Worm (Caenorhabditis elegans) whole organism, late embryonic: Measurements from ENCODE around the gene zig-13.

Source experiments
- C08G9.2 ChIP-seq: sonication (generic microtip); optimal IDR thresholded peaks from 2 replicates; lab custom pipeline; 2016; ENCODE audit warnings: mild to moderate bottlenecking, missing genetic modification characterization, moderate library complexity, missing compliant biosample characterization
- F13H6.1 ChIP-seq: sonication (generic microtip); optimal IDR thresholded peaks from 2 replicates; lab custom pipeline; 2016; ENCODE audit warnings: missing genetic modification characterization, missing compliant biosample characterization
- K09A11.1 ChIP-seq: sonication (generic microtip); optimal IDR thresholded peaks from 2 replicates; lab custom pipeline; 2017; ENCODE audit warnings: antibody characterized with exemption, mild to moderate bottlenecking, missing genetic modification characterization, missing compliant biosample characterization; ENCODE audit not compliant: insufficient read depth
- T23F11.4 ChIP-seq: fragments of 200-800 bp; sonication (Bioruptor generic); optimal IDR thresholded peaks from 2 replicates; lab custom pipeline; 2018; ENCODE audit warnings: mild to moderate bottlenecking, missing genetic modification characterization, missing compliant biosample characterization
- Y22D7AL.16 ChIP-seq: sonication (generic microtip); optimal IDR thresholded peaks from 2 replicates; lab custom pipeline; 2016; ENCODE audit warnings: missing genetic modification characterization, missing compliant biosample characterization
- ahr-1 ChIP-seq: sonication (generic microtip); optimal IDR thresholded peaks from 2 replicates; lab custom pipeline; 2016; ENCODE audit warnings: missing genetic modification characterization, missing compliant biosample characterization
- ama-1 ChIP-seq: fragments of 150-350 bp; optimal IDR thresholded peaks from 2 replicates; lab custom pipeline; 2014
- ceh-18 ChIP-seq: sonication (generic microtip); optimal IDR thresholded peaks from 2 replicates; lab custom pipeline; 2016; ENCODE audit warnings: missing genetic modification characterization, missing compliant biosample characterization
- ceh-22 ChIP-seq: sonication (generic microtip); optimal IDR thresholded peaks from 2 replicates; lab custom pipeline; 2017; ENCODE audit warnings: missing biosample characterization, missing genetic modification characterization
- ceh-34 ChIP-seq: sonication (generic microtip); optimal IDR thresholded peaks from 2 replicates; lab custom pipeline; 2016; ENCODE audit warnings: mild to moderate bottlenecking, missing genetic modification characterization, missing compliant biosample characterization
- ceh-45 ChIP-seq: fragments of 200-800 bp; sonication (Bioruptor generic); IDR thresholded peaks from 2 replicates; pipeline ENCODE4 v1.3.6; 2022; ENCODE audit warnings: missing genetic modification reagents, missing genetic modification characterization, missing compliant biosample characterization
- ceh-48 ChIP-seq: sonication (generic microtip); optimal IDR thresholded peaks from 2 replicates; lab custom pipeline; 2016; ENCODE audit warnings: missing genetic modification characterization, inconsistent platforms, missing compliant biosample characterization
- dmd-4 ChIP-seq: sonication (generic microtip); optimal IDR thresholded peaks from 2 replicates; lab custom pipeline; 2016; ENCODE audit warnings: borderline replicate concordance, missing genetic modification characterization, missing compliant biosample characterization
- elt-2 ChIP-seq: sonication (generic microtip); optimal IDR thresholded peaks from 2 replicates; lab custom pipeline; 2016; ENCODE audit warnings: missing genetic modification reagents, missing genetic modification characterization, missing compliant biosample characterization
- fax-1 ChIP-seq: sonication (generic microtip); optimal IDR thresholded peaks from 2 replicates; lab custom pipeline; 2016; ENCODE audit warnings: missing genotype, missing genetic modification characterization, missing compliant biosample characterization
- fkh-6 ChIP-seq: sonication (generic microtip); optimal IDR thresholded peaks from 2 replicates; lab custom pipeline; 2016; ENCODE audit warnings: missing genetic modification characterization, missing compliant biosample characterization
- hlh-15 ChIP-seq: sonication (generic microtip); optimal IDR thresholded peaks from 2 replicates; lab custom pipeline; 2016; ENCODE audit warnings: missing genetic modification characterization, missing compliant biosample characterization
- hlh-8 ChIP-seq: sonication (generic microtip); optimal IDR thresholded peaks from 2 replicates; lab custom pipeline; 2016; ENCODE audit warnings: missing genotype, missing genetic modification characterization, missing compliant biosample characterization
- lim-6 ChIP-seq: sonication (generic microtip); optimal IDR thresholded peaks from 2 replicates; lab custom pipeline; 2016; ENCODE audit warnings: missing genetic modification characterization, missing compliant biosample characterization
- madf-2 ChIP-seq: sonication (generic microtip); optimal IDR thresholded peaks from 2 replicates; lab custom pipeline; 2017; ENCODE audit warnings: missing genetic modification characterization, missing compliant biosample characterization
- npax-4 ChIP-seq: sonication (generic microtip); optimal IDR thresholded peaks from 2 replicates; lab custom pipeline; 2016; ENCODE audit warnings: missing genetic modification characterization, missing compliant biosample characterization
- pax-1 ChIP-seq: fragments of 150-350 bp; optimal IDR thresholded peaks from 2 replicates; lab custom pipeline; 2014; ENCODE audit warnings: missing biosample characterization, missing genetic modification characterization
- pha-4 ChIP-seq: fragments of 150-350 bp; optimal IDR thresholded peaks from 2 replicates; lab custom pipeline; 2018; ENCODE audit warnings: missing biosample characterization, missing genetic modification reagents, missing genetic modification characterization
- pqm-1 ChIP-seq: sonication (generic microtip); optimal IDR thresholded peaks from 2 replicates; lab custom pipeline; 2016; ENCODE audit warnings: missing genetic modification characterization, missing compliant biosample characterization
- pros-1 ChIP-seq: fragments of 150-350 bp; optimal IDR thresholded peaks from 2 replicates; lab custom pipeline; 2014; ENCODE audit warnings: missing biosample characterization, missing genetic modification reagents, missing genetic modification characterization
- rnt-1 ChIP-seq: sonication (generic microtip); optimal IDR thresholded peaks from 2 replicates; lab custom pipeline; 2016; ENCODE audit warnings: missing genetic modification characterization, missing compliant biosample characterization
- sdc-2 ChIP-seq: sonication (generic microtip); optimal IDR thresholded peaks from 2 replicates; lab custom pipeline; 2016; ENCODE audit warnings: missing genotype, missing genetic modification characterization, missing compliant biosample characterization
- sox-2 ChIP-seq: fragments of 200-800 bp; sonication (Bioruptor generic); IDR thresholded peaks from 2 replicates; pipeline ENCODE4 v1.3.6; 2022; ENCODE audit warnings: missing genetic modification reagents, missing genetic modification characterization, missing compliant biosample characterization
- syd-9 ChIP-seq: sonication (generic microtip); optimal IDR thresholded peaks from 2 replicates; lab custom pipeline; 2016; ENCODE audit warnings: mild to moderate bottlenecking, missing genetic modification characterization, moderate library complexity, missing compliant biosample characterization
- tbx-2 ChIP-seq: sonication (generic microtip); optimal IDR thresholded peaks from 2 replicates; lab custom pipeline; 2016; ENCODE audit warnings: missing genetic modification characterization, missing compliant biosample characterization
- tbx-7 ChIP-seq: sonication (generic microtip); optimal IDR thresholded peaks from 2 replicates; lab custom pipeline; 2016; ENCODE audit warnings: missing genotype, missing genetic modification characterization, missing compliant biosample characterization
- unc-42 ChIP-seq: sonication (generic microtip); optimal IDR thresholded peaks from 2 replicates; lab custom pipeline; 2016; ENCODE audit warnings: missing genotype, missing genetic modification characterization, missing compliant biosample characterization

The zig-13 gene

DNA sequence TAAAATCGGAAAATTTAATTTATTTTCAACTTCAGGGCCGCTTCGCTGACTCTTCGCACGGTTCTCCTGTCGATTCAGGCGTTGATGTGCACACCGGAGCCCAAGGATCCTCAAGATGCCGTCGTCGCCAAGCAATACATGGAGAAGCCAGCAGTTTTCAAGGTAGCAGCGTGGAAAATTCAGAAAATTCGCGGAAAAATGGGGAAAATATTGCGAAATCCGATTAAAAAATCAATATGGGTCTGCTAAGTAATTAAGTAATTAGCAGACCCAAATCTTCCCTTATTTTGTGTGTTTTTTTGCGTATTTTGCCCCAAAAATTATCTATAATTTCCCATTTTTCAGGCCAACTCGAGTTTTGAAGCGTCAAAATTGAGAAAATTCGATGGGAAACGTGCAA is 32.7 kb upstream of the zig-13 start:
- TF ChIP-seq F13H6.1 (tag; lab: Kevin White, UChicago), result no peak
- TF ChIP-seq, all 69 proteins: peak for 0

DNA sequence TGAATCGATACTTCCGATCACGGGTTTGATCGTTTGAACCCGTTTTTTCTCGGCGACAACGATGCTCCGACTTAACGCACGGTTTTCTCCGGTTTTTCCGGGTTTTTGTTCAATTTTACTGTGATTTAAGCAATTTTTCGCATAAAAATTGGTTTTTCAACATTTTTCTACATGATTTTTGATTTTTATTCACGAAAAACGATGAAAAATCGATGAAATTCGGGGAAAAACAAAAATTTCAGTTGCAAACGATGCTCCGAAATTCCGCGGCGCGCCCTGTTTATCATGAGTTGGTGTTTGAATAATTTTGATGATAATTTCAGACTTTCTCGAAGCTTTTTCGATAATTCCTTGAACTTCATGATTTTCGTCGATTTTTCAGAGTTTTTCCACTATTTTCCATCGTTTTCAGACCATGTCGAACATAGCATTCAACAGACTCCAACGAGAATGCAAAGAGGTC is 31.9 kb upstream of the zig-13 start, which contains the start of gene ubc-20:
ubc-20 (plus strand) TSS at position 413 of the 463 bp plus-strand sequence.
- TF ChIP-seq dmd-4 (no peak), pqm-1 (tag; lab: Kevin White, UChicago) (no peak), ceh-48 (tag; lab: Kevin White, UChicago) (peak; percentile 53)

DNA sequence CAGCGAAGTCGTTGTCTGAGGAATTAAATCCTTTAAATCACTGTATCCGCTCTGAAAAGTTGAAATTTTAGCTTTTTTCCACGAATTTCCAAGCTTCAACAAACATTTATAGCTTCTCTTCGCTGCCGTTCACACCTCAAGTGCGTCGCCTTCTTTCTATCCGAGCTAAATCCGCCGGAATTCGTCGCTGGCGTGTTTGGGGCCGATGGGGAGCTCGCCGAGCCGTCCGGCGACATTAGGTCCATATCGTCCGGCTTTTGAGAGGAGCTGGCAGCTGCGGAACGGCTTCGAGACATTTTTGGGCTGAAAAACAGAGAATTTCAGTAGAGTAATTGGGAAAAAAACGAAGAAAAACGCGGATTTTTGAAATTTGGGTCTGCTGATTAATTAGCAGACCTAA is 31.3 kb upstream of the zig-13 start, which contains the start of gene mxl-2:
mxl-2 (minus strand) TSS at position 303 of the 400 bp plus-strand sequence.
- TF ChIP-seq sdc-2 (tag; lab: Kevin White, UChicago) (no peak), sox-2 (GFP tag; lab: Robert Waterston, UW) (no peak), Y22D7AL.16 (tag; lab: Kevin White, UChicago) (no peak), ceh-34 (tag; lab: Kevin White, UChicago) (no peak), ceh-48 (tag; lab: Kevin White, UChicago) (no peak), ceh-18 (tag; lab: Kevin White, UChicago) (no peak), hlh-8 (tag; lab: Kevin White, UChicago) (no peak), pros-1 (tag; lab: Kevin White, UChicago) (no peak), syd-9 (tag; lab: Kevin White, UChicago) (no peak), tbx-2 (tag; lab: Kevin White, UChicago) (no peak), K09A11.1 (tag; lab: Kevin White, UChicago) (no peak), hlh-15 (no peak), fkh-6 (tag; lab: Kevin White, UChicago) (no peak), fax-1 (tag; lab: Kevin White, UChicago) (no peak), ama-1 (no peak), ceh-22 (tag; lab: Kevin White, UChicago) (no peak), pha-4 (tag; lab: Kevin White, UChicago) (no peak), unc-42 (no peak)

DNA sequence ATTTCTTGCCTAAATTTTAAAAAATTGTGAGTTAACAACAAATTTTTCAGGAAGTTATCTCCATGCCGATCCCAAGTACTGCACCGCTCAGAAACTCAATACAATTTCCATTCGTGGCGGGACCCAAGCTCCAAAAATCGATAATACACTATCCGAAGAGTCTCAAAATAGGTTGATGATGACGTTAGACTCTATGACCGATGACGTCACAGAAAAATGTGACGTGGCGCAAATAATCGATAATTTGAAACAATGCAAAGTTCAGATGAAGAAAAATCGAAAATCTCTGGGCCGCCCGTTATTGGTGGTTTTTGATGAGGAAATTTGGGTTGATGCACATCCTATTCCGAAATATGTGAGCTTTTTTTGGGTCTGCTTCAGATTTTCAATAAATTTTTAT is 27.8 kb upstream of the zig-13 start:
- TF ChIP-seq rnt-1 (tag; lab: Kevin White, UChicago), result no peak
- TF ChIP-seq ahr-1, result no peak
- TF ChIP-seq K09A11.1 (tag; lab: Kevin White, UChicago), result no peak
- TF ChIP-seq T23F11.4, result no peak
- TF ChIP-seq npax-4 (tag; lab: Kevin White, UChicago), result no peak
- TF ChIP-seq madf-2 (tag; lab: Kevin White, UChicago), result no peak
- TF ChIP-seq lim-6 (tag; lab: Kevin White, UChicago), result no peak
- no peak for TF ChIP-seq tbx-7 (tag; lab: Kevin White, UChicago)
- TF ChIP-seq ceh-34 (tag; lab: Kevin White, UChicago), result no peak

DNA sequence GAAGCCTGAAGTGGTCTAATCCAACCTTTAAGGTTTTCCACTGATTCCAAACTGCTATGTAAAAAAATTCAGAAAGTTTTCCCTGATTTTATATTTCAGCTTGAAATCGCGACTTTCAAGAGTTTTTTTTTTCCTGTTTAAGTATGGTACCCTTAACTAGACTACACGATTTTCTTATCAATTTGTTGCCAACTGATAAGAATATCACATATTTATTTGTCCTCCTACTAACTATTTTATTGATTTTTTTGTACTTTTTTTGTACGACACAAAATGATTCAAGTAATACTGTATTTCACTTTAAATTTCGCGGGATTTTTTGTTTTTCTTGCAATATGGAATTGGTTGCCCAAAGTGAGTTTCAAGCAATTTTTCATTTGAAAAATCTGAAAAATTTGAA is 26.5 kb upstream of the zig-13 start:
- TF ChIP-seq elt-2 (tag; lab: Kevin White, UChicago), result peak; percentile 70
- no peak for TF ChIP-seq pqm-1 (tag; lab: Kevin White, UChicago)
- TF ChIP-seq, all 69 proteins: peak for 1

DNA sequence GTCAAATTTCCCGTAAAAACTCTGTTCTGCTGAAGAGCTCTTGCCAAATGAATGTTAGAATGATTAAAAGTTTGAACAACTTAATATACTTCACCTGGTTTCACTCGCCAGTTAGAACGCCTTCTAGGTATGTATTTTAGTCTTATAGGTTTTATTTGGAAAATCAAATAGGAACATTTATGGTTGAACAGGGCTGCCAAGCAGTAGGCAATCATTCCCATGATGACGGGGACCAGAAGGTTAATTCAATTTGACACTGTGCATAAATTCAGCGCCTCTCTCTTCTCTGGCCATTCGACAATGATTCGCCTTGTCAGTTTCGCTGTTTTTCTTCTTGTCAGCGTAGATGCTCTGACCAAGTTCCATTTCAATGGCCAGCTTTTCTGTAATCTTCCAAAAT is 25.5 kb upstream of the zig-13 start, which contains the start of gene F40G9.15:
F40G9.15 (plus strand) TSS at position 301 of the 400 bp plus-strand sequence.
- no peak for TF ChIP-seq ceh-34 (tag; lab: Kevin White, UChicago)

DNA sequence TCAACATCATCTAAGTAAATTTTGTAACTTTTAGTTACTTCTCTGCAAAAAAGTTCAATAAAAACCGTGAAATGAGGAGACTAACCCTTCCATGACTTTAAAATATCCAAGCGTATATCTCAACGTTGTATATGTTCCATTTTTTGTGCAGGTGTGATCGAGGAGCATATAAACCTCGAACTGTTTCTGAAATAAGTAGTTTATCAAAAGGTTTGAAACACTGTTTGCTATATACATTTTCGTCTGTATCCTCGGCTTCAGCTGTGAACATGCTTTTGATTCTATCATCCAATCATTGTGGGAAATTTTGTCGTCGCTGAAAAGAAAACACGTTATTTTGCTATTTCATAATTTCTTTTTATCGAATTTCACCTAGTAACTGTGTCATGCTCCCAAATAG is 24.4 kb upstream of the zig-13 start, which contains the start of gene F40G9.5:
F40G9.5 (plus strand) TSS at position 301 of the 400 bp plus-strand sequence.
- no peak for TF ChIP-seq C08G9.2 (tag; lab: Kevin White, UChicago)
- no peak for TF ChIP-seq hlh-8 (tag; lab: Kevin White, UChicago)
- no peak for TF ChIP-seq pax-1 (tag; lab: Kevin White, UChicago)
- TF ChIP-seq ahr-1, result no peak
- TF ChIP-seq tbx-7 (tag; lab: Kevin White, UChicago), result no peak
- TF ChIP-seq ceh-45 (GFP tag; lab: Robert Waterston, UW), result no peak
